Worm (Caenorhabditis elegans): ENCODE results near the gene Y58A7A.3.

DNA sequence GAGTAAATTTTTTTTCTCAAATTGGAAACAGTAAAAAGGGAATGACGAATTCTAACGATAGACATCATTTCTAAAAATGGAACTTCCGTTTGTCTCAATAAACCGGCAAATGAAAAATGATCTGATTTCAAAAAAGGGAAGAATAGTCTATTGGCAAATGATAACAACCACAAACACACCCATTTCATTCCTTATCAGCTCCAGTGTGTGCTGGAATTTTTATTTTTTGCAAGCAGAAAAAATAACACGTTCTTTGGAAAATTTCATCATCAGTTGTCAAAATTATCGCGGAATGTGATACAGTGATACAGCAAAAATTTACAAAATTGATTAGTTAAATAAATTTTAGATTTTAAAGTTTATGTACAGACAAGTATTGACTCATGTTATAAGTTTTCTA is 13.3 kb downstream of the Y58A7A.3 start:
- TF ChIP-seq him-1 (tag; optimal IDR thresholded peaks at IDR 0.05) (no peak), dao-5 (tag; optimal IDR thresholded peaks at IDR 0.05) (no peak)
